Worm (Caenorhabditis elegans): Measurements from ENCODE around the gene gpd-4.

DNA sequence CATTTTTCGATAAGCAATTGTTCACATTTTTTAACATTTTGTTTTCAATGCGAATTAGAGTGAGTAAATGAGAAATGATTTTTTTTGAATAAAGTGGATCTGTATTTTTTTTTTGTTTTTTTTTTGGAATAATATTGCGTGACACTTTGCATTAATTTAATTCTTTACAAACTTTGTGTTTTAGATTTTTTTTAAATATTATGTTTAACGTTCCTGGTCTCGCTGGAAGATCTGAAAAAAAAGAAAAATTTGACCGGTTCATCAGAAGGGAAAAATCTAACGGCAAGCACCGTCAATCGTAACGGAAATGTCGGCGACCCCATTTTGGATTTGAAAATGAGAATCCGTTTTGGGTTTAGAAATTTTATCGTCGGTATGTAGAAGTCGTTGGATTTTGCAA is 18.3 kb downstream of the gpd-4 start, which contains the start of gene cdc-25.4:
- TF ChIP-seq unc-62 (GFP tag; optimal IDR thresholded peaks at IDR 0.05) (no peak), ztf-11 (tag; optimal IDR thresholded peaks at IDR 0.05) (no peak), lsy-2 (tag; optimal IDR thresholded peaks at IDR 0.05) (no peak), lin-13 (tag; optimal IDR thresholded peaks at IDR 0.05) (no peak), tbx-8 (GFP tag; optimal IDR thresholded peaks at IDR 0.05) (no peak), lin-32 (GFP tag; optimal IDR thresholded peaks at IDR 0.05) (no peak), elt-1 (tag; optimal IDR thresholded peaks at IDR 0.05; ENCODE audit: borderline replicate concordance, insufficient read depth) (no peak), blmp-1 (tag; optimal IDR thresholded peaks at IDR 0.05) (no peak), hlh-1 (tag; optimal IDR thresholded peaks at IDR 0.05) (no peak), nhr-2 (tag; optimal IDR thresholded peaks at IDR 0.05) (no peak), nhr-237 (tag; optimal IDR thresholded peaks at IDR 0.05) (no peak), ham-2 (GFP tag; optimal IDR thresholded peaks at IDR 0.05) (no peak)

Data from whole organism, mixed stage, embryonic.